Fruit fly (Drosophila melanogaster) whole organism: ENCODE measurements around the gene CkIIalpha.

Experiments used
- CG8478 ChIP-seq: fragments of >200 bp; optimal IDR thresholded peaks from 2 replicates; lab custom pipeline; 2018; ENCODE audit warnings: inconsistent platforms
- EcR ChIP-seq, 2 experiments: fragments of >200 bp; optimal IDR thresholded peaks; 2 replicates each; lab custom pipeline; 2017; ENCODE audit warnings: missing biosample characterization in 2 of 2, missing genetic modification characterization in 2 of 2, missing genetic modification reagents in 2 of 2
- pan ChIP-seq: fragments of >200 bp; optimal IDR thresholded peaks from 2 replicates; lab custom pipeline; 2017
- psq ChIP-seq: fragments of >200 bp; optimal IDR thresholded peaks from 2 replicates; lab custom pipeline; 2017

- TF ChIP-seq pan (lab: Kevin White, UChicago) (no peak), CG8478 (lab: Kevin White, UChicago) (no peak), psq (lab: Kevin White, UChicago) (no peak), EcR (GFP tag; optimal IDR thresholded peaks at IDR 0.05; lab: Kevin White, UChicago) (no peak)
These were observed 53.5 kb downstream of the CkIIalpha start, which contains the start of gene Vps11 for dm6 chr3L:23150297-23150919.
